Fruit fly (Drosophila melanogaster): Measurements from ENCODE around the gene CG11601.

CG11601 gene

DNA sequence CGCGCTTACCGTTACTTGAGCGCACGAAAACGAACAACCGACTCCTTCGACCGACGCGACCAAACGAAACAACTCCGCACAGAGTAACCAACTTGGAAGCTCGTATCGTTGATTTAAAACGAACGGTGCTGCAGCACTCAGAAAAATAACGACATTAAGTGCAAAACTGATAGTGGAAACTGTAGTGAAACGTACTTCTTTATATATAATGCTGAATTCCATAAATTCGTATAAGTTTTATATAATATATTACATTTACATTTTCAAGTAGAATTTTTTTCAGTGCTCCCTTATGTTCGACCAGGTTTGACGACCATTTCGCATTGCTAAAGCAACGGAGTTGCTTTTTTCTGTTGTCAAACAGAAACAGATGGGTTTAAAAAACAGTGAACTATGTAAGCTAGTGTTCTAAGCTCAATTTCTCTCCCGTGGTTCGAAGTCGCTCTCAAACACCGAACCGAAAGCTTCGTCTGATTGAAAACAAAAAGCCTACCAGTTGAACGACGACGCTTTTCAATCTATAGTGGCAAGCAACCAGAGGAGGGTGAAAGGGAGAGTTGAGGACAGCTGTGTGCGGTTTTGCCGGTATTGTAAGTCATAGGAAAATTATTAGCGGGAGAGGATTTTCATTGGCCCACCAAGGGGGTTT lies 15.5 kb downstream of the CG11601 start, which contains the start of gene CG17075 (continued):
- TF ChIP-seq Mad (GFP tag; optimal IDR thresholded peaks at IDR 0.05) (peak; percentile 81), CG8089 (GFP tag; optimal IDR thresholded peaks at IDR 0.05) (peak; percentile 48), so (GFP tag; IDR thresholded peaks at IDR 0.05) (peak; percentile 93), Spps (tag; optimal IDR thresholded peaks at IDR 0.05) (peak; percentile 64), Bdp1 (GFP tag; optimal IDR thresholded peaks at IDR 0.05) (peak; percentile 77), Dip2 (GFP tag; IDR thresholded peaks at IDR 0.05) (no peak; the same call in 1 of the 2 replicates), CG14710 (tag; optimal IDR thresholded peaks at IDR 0.05) (peak; percentile 79), Ssrp (tag; optimal IDR thresholded peaks at IDR 0.05) (peak; percentile 90), CG10979 (tag; optimal IDR thresholded peaks at IDR 0.05) (peak; percentile 89), CG14860 (GFP tag; IDR thresholded peaks at IDR 0.05; ENCODE audit: partially characterized antibody) (no peak), croc (GFP tag; conservative IDR thresholded peaks at IDR 0.05) (peak; percentile 79), CG9797 (GFP tag; optimal IDR thresholded peaks at IDR 0.05) (peak; percentile 29), mld (GFP tag; IDR thresholded peaks at IDR 0.05; ENCODE audit: partially characterized antibody) (no peak), BEAF-32 (GFP tag; optimal IDR thresholded peaks at IDR 0.05) (no peak), CG10147 (GFP tag; optimal IDR thresholded peaks at IDR 0.05) (peak; percentile 96), jumu (GFP tag; optimal IDR thresholded peaks at IDR 0.05) (peak; percentile 75), CG10565 (GFP tag; optimal IDR thresholded peaks at IDR 0.05) (peak; percentile 66), sna (GFP tag; IDR thresholded peaks at IDR 0.05; ENCODE audit: partially characterized antibody) (no peak), CG1647 (GFP tag; optimal IDR thresholded peaks at IDR 0.05) (peak; percentile 72), HmgD (GFP tag; optimal IDR thresholded peaks at IDR 0.05) (no peak), pfk (GFP tag; optimal IDR thresholded peaks at IDR 0.05) (no peak), CG34224 (GFP tag; IDR thresholded peaks at IDR 0.05; ENCODE audit: partially characterized antibody) (no peak), Kr (GFP tag; optimal IDR thresholded peaks at IDR 0.05) (no peak), Ada2b (GFP tag; IDR thresholded peaks at IDR 0.05) (peak; percentile 97), zen2 (GFP tag; IDR thresholded peaks at IDR 0.05; ENCODE audit: partially characterized antibody) (no peak), br (optimal IDR thresholded peaks at IDR 0.05) (no peak), CG8359 (GFP tag; optimal IDR thresholded peaks at IDR 0.05; ENCODE audit: borderline replicate concordance) (peak; percentile 68), CG1024 (GFP tag; IDR thresholded peaks at IDR 0.05) (peak; percentile 87), CG10959 (GFP tag; IDR thresholded peaks at IDR 0.05) (peak; percentile 77), Med (GFP tag) (peak; percentile 94), schlank (tag; optimal IDR thresholded peaks at IDR 0.05) (peak; percentile 87), unc-4 (GFP tag; IDR thresholded peaks at IDR 0.05; ENCODE audit: partially characterized antibody) (no peak), NfI (GFP tag; optimal IDR thresholded peaks at IDR 0.05) (peak; percentile 95), CG15514 (GFP tag; optimal IDR thresholded peaks at IDR 0.05) (peak; percentile 93), CG1602 (GFP tag; optimal IDR thresholded peaks at IDR 0.05) (peak; percentile 91), Dek (tag; optimal IDR thresholded peaks at IDR 0.05) (peak; percentile 96), gcm (GFP tag; optimal IDR thresholded peaks at IDR 0.05) (peak; percentile 94), CG2889 (GFP tag; IDR thresholded peaks at IDR 0.05) (peak; percentile 95), Jarid2 (GFP tag; optimal IDR thresholded peaks at IDR 0.05) (peak; percentile 78), CG16815 (GFP tag; optimal IDR thresholded peaks at IDR 0.05) (peak; percentile 80), CG7271 (tag; optimal IDR thresholded peaks at IDR 0.05) (peak; percentile 42), inv (GFP tag; IDR thresholded peaks at IDR 0.05; ENCODE audit: partially characterized antibody) (0 out of 2 replicates have a peak, but pooled peaks have one; percentile 13), Taf1 (GFP tag; IDR thresholded peaks at IDR 0.05) (peak; percentile 86), nmo (GFP tag; optimal IDR thresholded peaks at IDR 0.05) (peak; percentile 93), corto (GFP tag; optimal IDR thresholded peaks at IDR 0.05) (peak; percentile 61), slp2 (GFP tag; optimal IDR thresholded peaks at IDR 0.05) (peak; percentile 56), Ptx1 (GFP tag; IDR thresholded peaks at IDR 0.05) (peak; percentile 97), CG43689 (GFP tag; IDR thresholded peaks at IDR 0.05) (peak; percentile 89)

All from whole organism, embryonic.